Fruit fly (Drosophila melanogaster): ENCODE data around the gene Shaw.

Shaw gene

DNA sequence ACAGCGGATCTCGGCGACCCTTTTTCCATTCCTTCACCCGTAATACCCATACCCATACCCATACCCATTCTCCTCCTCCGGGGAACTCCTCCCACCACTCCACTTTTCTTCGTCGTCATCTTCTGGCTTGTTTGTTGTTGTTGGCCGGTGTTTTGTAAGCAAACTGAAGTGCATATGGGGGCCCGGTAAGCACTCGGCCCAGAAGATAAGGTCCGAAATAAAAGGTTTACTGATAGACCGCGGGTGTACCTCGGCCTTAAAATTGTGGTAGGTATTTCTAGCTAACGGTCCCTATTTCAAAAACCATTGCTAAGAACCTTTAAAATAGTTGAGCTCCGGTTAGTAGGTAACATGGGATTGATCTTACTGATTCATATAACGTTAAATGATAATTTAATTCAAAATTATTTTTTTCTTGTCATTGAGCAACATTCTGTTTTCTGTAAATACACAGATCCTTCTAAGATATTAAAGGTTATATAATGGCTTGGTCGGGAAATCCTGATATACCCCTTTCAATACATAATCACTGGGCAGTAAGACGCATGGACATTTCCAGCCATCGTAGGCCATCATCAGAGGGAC is 57.9 kb downstream of the Shaw start:
- no peak for TF ChIP-seq CG17801 (GFP tag; optimal IDR thresholded peaks at IDR 0.05; ENCODE audit: partially characterized antibody)

DNA sequence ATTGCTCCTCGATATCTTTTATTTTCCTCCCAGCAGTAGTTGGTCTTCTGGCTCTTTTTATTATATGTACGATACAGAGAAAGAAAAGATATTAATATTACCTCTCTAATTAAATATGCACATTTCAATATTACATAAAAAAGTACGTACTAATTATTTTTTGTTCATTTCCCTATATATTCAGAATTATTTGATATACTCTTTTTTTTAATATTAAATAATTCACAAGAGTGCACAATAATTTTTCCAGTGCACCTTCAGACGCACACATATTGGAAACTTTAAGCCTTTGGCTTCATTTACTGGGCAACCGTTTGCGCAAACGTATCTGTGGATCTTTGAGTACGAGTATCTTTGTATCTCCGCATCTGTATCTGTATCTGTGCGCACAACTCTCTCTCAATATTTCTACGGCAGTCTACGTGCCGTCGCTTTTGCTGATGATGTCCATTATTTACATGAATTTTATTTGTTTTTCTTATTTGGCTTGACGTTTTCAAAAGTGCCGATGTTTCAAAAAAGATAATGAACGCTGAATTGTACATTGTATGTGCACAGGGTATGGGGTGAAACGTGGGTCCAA is 58.7 kb downstream of the Shaw start:
- peak; percentile 70 for TF ChIP-seq CG17801 (GFP tag; optimal IDR thresholded peaks at IDR 0.05; ENCODE audit: partially characterized antibody)

dm6 chr2L:3777485-3777884 is 59.5 kb downstream of the Shaw start:
- TF ChIP-seq CG17801 (GFP tag; optimal IDR thresholded peaks at IDR 0.05; ENCODE audit: partially characterized antibody): no peak

DNA sequence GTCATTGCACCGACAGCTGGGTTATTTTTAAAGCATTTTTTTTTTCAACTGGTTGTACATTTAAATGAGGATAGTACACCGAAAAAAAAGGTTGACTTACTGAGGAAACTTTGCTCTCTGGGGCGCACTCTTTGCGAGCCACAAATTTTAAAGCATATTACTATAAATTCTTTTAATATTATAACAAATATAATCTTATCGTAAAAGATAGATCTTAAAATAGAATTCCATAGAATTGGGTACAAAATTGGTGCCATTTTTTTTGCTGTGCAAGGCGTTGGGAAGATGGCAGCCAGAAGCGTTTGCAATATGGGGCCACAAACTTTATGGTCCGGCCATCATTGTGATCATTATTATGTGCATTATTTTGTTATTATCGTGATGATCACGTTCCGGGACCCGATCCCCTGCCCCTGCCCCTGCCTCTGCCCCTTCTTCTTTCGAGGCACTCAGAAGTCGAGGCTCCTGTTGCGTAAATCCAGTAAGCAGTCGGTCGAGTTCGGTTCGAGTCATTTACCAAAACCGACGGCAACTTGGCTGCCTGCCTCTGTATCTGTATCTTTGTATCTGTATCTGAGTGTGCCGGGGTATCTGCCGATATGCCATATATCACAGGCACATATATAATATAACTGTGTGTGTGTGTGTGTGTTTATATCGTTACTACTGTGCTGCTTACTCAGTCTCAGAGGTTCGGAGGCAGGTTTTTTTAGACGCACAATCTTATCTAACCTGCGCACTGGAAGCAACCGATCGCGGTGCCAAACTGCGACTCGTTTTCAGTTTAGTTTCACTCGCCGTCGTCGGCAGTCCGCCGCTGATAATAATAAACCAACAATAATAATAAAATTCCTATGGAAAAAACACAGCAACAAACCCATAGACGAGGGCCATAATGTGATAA is 60.4 kb downstream of the Shaw start:
- no peak for TF ChIP-seq CG17801 (GFP tag; optimal IDR thresholded peaks at IDR 0.05; ENCODE audit: partially characterized antibody)

All from ovary, adult (tissue).